Worm (Caenorhabditis elegans): ENCODE data around the gene F54H5.2.

The F54H5.2 gene

DNA sequence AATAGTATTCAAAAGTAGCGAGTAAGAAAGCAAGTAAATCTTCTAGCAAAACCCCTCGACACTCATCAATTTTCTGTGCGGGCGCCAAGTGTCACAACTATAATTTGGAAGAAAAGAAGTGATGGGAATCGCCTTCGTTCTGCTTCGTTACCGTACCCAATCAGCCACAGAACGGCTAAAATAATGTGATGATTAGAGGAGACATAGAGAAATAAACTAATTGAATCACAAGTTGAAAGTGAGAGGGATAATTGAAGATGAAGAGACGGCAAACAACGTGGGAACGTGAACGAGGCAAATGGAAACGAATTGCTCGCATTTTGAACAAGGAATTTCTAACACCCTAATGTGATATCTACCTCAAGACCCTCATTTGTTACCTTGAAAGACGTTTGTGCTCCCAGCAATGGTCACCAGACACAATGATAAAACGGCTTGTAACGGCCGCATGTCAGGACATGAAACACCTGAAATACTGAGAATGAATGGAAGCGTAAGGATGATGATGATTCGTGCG, 15.4 kb downstream of the F54H5.2 start, which contains the start of gene T19D12.6:
Gene T19D12.6, minus strand, starts transcription at position 467 of the 517 bp plus-strand sequence.
- TF ChIP-seq hmg-4 (GFP tag; optimal IDR thresholded peaks at IDR 0.05) (no peak), F13C5.2 (tag; optimal IDR thresholded peaks at IDR 0.05) (no peak), flt-1 (GFP tag; IDR thresholded peaks at IDR 0.05) (no peak), sea-1 (GFP tag; conservative IDR thresholded peaks at IDR 0.05) (no peak), hmbx-1 (tag; optimal IDR thresholded peaks at IDR 0.05) (no peak), ceh-13 (GFP tag; optimal IDR thresholded peaks at IDR 0.05) (no peak), tbx-11 (GFP tag; IDR thresholded peaks at IDR 0.05) (no peak), aly-1 (tag; optimal IDR thresholded peaks at IDR 0.05) (no peak), hnd-1 (tag; optimal IDR thresholded peaks at IDR 0.05) (no peak), pes-1 (GFP tag; IDR thresholded peaks at IDR 0.05) (no peak), ets-7 (tag; optimal IDR thresholded peaks at IDR 0.05) (no peak), B0310.2 (tag; optimal IDR thresholded peaks at IDR 0.05) (no peak)

ce11 chrII:6646903-6647302, 19.6 kb downstream of the F54H5.2 start:
- TF ChIP-seq tbx-37 (GFP tag; conservative IDR thresholded peaks at IDR 0.05) = no peak
- TF ChIP-seq ama-1 (optimal IDR thresholded peaks at IDR 0.05) = no peak
- no peak for TF ChIP-seq B0310.2 (tag; optimal IDR thresholded peaks at IDR 0.05)
- TF ChIP-seq scrt-1 (GFP tag; IDR thresholded peaks at IDR 0.05) = no peak
- TF ChIP-seq pes-1 (GFP tag; IDR thresholded peaks at IDR 0.05) = no peak
- no peak for TF ChIP-seq F13C5.2 (tag; optimal IDR thresholded peaks at IDR 0.05)
- TF ChIP-seq flt-1 (GFP tag; IDR thresholded peaks at IDR 0.05) = no peak
- no peak for TF ChIP-seq tbx-11 (GFP tag; IDR thresholded peaks at IDR 0.05)
- TF ChIP-seq hmg-4 (GFP tag; optimal IDR thresholded peaks at IDR 0.05) = no peak
- no peak for TF ChIP-seq aly-1 (tag; optimal IDR thresholded peaks at IDR 0.05)
- TF ChIP-seq ceh-36 (tag; optimal IDR thresholded peaks at IDR 0.05) = no peak
- TF ChIP-seq ets-7 (tag; optimal IDR thresholded peaks at IDR 0.05) = no peak
- TF ChIP-seq hmbx-1 (tag; optimal IDR thresholded peaks at IDR 0.05) = no peak

DNA sequence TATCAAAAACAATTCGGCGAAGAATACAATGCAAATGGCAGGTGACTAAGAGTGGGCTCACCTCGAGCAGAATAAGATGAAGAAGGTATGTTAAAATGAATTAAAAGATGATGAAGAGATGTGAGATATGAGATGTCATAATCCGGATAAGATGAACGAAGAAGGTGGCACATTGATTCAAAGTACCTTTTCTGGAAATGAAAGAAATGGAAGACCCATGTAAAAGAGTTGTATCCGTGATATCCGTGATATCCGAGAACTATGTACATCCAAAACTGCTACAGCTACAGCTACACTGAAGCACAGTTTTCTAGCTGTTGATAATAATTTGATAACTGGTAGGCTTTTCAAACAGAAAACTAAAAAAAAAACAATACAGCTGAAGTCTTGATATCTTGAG, 21.7 kb downstream of the F54H5.2 start, which contains the start of gene oig-8:
Gene oig-8, minus strand, starts transcription at position 101 of the 400 bp plus-strand sequence.
- TF ChIP-seq tbx-11 (GFP tag; IDR thresholded peaks at IDR 0.05) (no peak), tra-4 (tag; optimal IDR thresholded peaks at IDR 0.05) (no peak), ceh-36 (tag; optimal IDR thresholded peaks at IDR 0.05) (no peak), tbx-37 (GFP tag; conservative IDR thresholded peaks at IDR 0.05) (no peak), F13C5.2 (tag; optimal IDR thresholded peaks at IDR 0.05) (no peak), scrt-1 (GFP tag; IDR thresholded peaks at IDR 0.05) (no peak), sea-1 (GFP tag; conservative IDR thresholded peaks at IDR 0.05) (no peak), aly-1 (tag; optimal IDR thresholded peaks at IDR 0.05) (no peak), pes-1 (GFP tag; IDR thresholded peaks at IDR 0.05) (no peak), ets-7 (tag; optimal IDR thresholded peaks at IDR 0.05) (no peak), ama-1 (optimal IDR thresholded peaks at IDR 0.05) (no peak), hmg-4 (GFP tag; optimal IDR thresholded peaks at IDR 0.05) (no peak), hmbx-1 (tag; optimal IDR thresholded peaks at IDR 0.05) (no peak), ceh-13 (GFP tag; optimal IDR thresholded peaks at IDR 0.05) (no peak)

DNA sequence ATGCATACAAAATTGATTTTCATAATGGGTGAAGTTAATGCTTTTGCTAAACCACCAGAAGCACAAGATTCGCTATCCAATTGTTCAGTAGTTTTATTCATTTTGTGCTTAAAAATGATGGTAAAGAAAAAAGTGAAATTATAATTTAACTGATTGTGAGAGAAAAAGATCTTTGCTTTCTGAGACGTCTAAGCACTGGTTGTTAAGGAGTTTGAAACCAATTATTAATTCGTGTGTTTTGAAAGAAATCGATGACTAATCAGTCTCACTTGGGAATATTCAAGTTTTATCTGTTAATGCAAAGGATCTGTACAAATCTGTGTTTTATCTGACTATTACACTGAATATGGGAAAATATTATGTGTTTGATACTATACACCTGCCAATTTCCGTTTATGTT, 24.4 kb downstream of the F54H5.2 start, which contains the start of gene sra-26:
Gene sra-26, minus strand, starts transcription at position 101 of the 400 bp plus-strand sequence.
- TF ChIP-seq ama-1 (optimal IDR thresholded peaks at IDR 0.05) (no peak), hmbx-1 (tag; optimal IDR thresholded peaks at IDR 0.05) (no peak), sea-1 (GFP tag; conservative IDR thresholded peaks at IDR 0.05) (no peak), ceh-36 (tag; optimal IDR thresholded peaks at IDR 0.05) (no peak), flt-1 (GFP tag; IDR thresholded peaks at IDR 0.05) (no peak), ceh-13 (GFP tag; optimal IDR thresholded peaks at IDR 0.05) (no peak), scrt-1 (GFP tag; IDR thresholded peaks at IDR 0.05) (no peak), F13C5.2 (tag; optimal IDR thresholded peaks at IDR 0.05) (no peak), ets-7 (tag; optimal IDR thresholded peaks at IDR 0.05) (no peak), tra-4 (tag; optimal IDR thresholded peaks at IDR 0.05) (no peak), tbx-11 (GFP tag; IDR thresholded peaks at IDR 0.05) (no peak), hmg-4 (GFP tag; optimal IDR thresholded peaks at IDR 0.05) (no peak), hnd-1 (tag; optimal IDR thresholded peaks at IDR 0.05) (no peak), B0310.2 (tag; optimal IDR thresholded peaks at IDR 0.05) (no peak), tbx-37 (GFP tag; conservative IDR thresholded peaks at IDR 0.05) (no peak)

DNA sequence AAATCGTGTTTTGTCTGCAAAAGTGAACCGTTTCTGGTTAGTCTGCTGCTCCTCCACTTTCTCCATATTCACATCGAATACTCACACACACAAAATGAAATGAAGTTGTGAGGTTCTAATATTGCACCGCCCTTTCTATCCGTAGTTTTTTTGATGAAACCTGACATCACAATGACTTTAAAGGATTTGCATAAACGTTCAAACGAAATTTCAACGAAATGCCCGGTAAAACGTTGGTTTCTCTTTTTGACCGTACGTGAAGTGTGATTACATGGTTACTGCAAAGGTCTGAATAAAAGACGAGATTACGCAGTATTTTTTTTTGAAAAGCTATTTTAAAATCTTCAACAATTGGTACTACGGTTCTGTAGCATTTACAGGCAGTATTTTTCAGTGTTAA, 27.0 kb downstream of the F54H5.2 start, which contains the start of gene T19D12.9:
Gene T19D12.9, minus strand, starts transcription at position 101 of the 400 bp plus-strand sequence.
- TF ChIP-seq hmg-4 (GFP tag; optimal IDR thresholded peaks at IDR 0.05) = no peak

DNA sequence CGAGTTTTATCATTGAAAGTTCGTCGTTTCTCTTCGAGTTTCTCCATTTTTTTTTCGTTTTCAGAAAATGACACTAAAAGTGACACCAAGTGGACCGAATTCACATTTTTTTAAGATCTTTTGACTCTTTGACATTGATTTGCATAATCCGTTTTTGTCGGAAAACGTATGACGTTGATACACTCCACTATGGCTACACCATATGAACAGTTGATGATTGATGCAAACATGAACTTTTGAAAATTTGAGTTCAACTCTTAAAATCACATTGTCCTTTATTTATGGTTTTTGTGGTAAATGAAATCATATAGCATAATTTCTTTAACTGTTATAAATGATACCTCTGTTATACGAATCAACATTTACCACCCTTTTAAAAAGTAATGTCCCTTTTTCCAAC, 31.5 kb downstream of the F54H5.2 start, which contains the start of gene T19D12.10:
Gene T19D12.10, minus strand, starts transcription at position 101 of the 400 bp plus-strand sequence.
- TF ChIP-seq hmg-4 (GFP tag; optimal IDR thresholded peaks at IDR 0.05) = no peak
- TF ChIP-seq tbx-37 (GFP tag; conservative IDR thresholded peaks at IDR 0.05) = no peak
- no peak for TF ChIP-seq B0310.2 (tag; optimal IDR thresholded peaks at IDR 0.05)
- TF ChIP-seq F13C5.2 (tag; optimal IDR thresholded peaks at IDR 0.05) = no peak
- no peak for TF ChIP-seq hnd-1 (tag; optimal IDR thresholded peaks at IDR 0.05)
- TF ChIP-seq hmbx-1 (tag; optimal IDR thresholded peaks at IDR 0.05) = no peak

ce11 chrII:6661211-6661610, 33.9 kb downstream of the F54H5.2 start, which contains the start of gene T19D12.2:
T19D12.2 (plus strand) TSS chrII:6661335.
- TF ChIP-seq tbx-11 (GFP tag; IDR thresholded peaks at IDR 0.05) = no peak

- TF ChIP-seq aly-1 (tag; optimal IDR thresholded peaks at IDR 0.05) = no peak
- TF ChIP-seq tbx-11 (GFP tag; IDR thresholded peaks at IDR 0.05) = no peak
- TF ChIP-seq tbx-37 (GFP tag; conservative IDR thresholded peaks at IDR 0.05) = no peak
- no peak for TF ChIP-seq ets-7 (tag; optimal IDR thresholded peaks at IDR 0.05)
- no peak for TF ChIP-seq F13C5.2 (tag; optimal IDR thresholded peaks at IDR 0.05)
- no peak for TF ChIP-seq hmbx-1 (tag; optimal IDR thresholded peaks at IDR 0.05)
- TF ChIP-seq ama-1 (optimal IDR thresholded peaks at IDR 0.05) = no peak
- no peak for TF ChIP-seq ceh-36 (tag; optimal IDR thresholded peaks at IDR 0.05)
- TF ChIP-seq pes-1 (GFP tag; IDR thresholded peaks at IDR 0.05) = no peak
- no peak for TF ChIP-seq B0310.2 (tag; optimal IDR thresholded peaks at IDR 0.05)
- TF ChIP-seq hnd-1 (tag; optimal IDR thresholded peaks at IDR 0.05) = no peak
- TF ChIP-seq flt-1 (GFP tag; IDR thresholded peaks at IDR 0.05) = no peak
- TF ChIP-seq tra-4 (tag; optimal IDR thresholded peaks at IDR 0.05) = no peak
- TF ChIP-seq ceh-13 (GFP tag; optimal IDR thresholded peaks at IDR 0.05) = no peak
- TF ChIP-seq scrt-1 (GFP tag; IDR thresholded peaks at IDR 0.05) = no peak
- no peak for TF ChIP-seq hmg-4 (GFP tag; optimal IDR thresholded peaks at IDR 0.05)
- TF ChIP-seq sea-1 (GFP tag; conservative IDR thresholded peaks at IDR 0.05) = no peak
Observed at ce11 chrII:6663799-6664198, 36.5 kb downstream of the F54H5.2 start.

Measured in whole organism, early embryonic.